Fruit fly (Drosophila melanogaster): ENCODE measurements around the gene CG31248.

The CG31248 gene

DNA sequence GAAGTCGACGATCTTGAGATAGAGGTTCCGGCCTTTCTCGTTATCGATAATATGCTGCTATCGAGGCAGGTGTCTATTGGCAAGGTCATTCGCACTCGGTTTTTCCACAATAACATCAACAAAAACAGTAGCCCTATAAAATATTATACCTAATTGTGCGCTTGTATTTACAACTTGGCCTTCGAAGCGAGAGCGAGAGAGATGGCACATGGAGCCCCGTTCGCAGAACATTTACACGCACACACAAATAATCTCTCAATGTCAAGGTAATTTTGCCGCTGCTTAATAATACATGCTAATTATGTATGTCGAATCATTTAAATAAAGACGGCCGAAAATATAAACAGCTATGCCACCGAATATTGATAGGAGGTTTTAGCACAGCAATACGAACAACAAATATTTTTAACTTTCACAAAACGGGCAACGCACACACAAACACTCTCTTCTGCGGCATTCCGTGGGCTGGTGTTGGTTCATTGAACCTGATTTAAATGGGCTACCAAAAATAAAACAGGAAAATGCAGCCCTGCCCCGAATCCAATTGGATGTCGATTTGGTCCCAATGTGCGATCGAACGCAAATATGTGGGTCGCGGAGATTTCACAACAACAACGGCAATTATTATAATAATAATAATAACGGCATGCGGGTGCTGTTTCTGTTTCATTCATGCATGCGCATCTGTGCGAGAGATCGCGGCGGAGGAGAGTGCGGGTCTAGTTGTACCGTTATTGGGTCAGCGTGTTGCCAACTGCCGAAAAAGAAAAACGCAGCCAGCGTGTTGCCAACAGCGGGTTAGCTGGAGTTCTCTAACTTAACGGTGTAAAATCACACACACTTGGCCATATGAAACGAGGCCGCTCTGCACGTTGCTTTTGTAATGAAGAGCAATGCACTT, 6.7 kb upstream of the CG31248 start (continued):
- no peak for TF ChIP-seq jigr1 (GFP tag; IDR thresholded peaks at IDR 0.05)
- TF ChIP-seq CG30431 (GFP tag; optimal IDR thresholded peaks at IDR 0.05): no peak
- no peak for TF ChIP-seq ro (GFP tag; IDR thresholded peaks at IDR 0.05)
- TF ChIP-seq cwo (GFP tag; optimal IDR thresholded peaks at IDR 0.05): peak; percentile 1
- no peak for TF ChIP-seq grn (GFP tag; optimal IDR thresholded peaks at IDR 0.05)
- no peak for TF ChIP-seq Rx (GFP tag; IDR thresholded peaks at IDR 0.05)
- TF ChIP-seq Sry-β (GFP tag; optimal IDR thresholded peaks at IDR 0.05): no peak
- TF ChIP-seq corto (GFP tag; optimal IDR thresholded peaks at IDR 0.05): no peak
- peak; percentile 26 for TF ChIP-seq CG2116 (GFP tag; optimal IDR thresholded peaks at IDR 0.05)
- TF ChIP-seq ATbp (GFP tag; optimal IDR thresholded peaks at IDR 0.05): no peak
- no peak for TF ChIP-seq amos (GFP tag; IDR thresholded peaks at IDR 0.05; ENCODE audit: partially characterized antibody)
- TF ChIP-seq aop (GFP tag; IDR thresholded peaks at IDR 0.05): no peak
- TF ChIP-seq CoRest (tag; optimal IDR thresholded peaks at IDR 0.05): no peak
- TF ChIP-seq HHEX (GFP tag; optimal IDR thresholded peaks at IDR 0.05): no peak
- TF ChIP-seq CHES-1-like (GFP tag; optimal IDR thresholded peaks at IDR 0.05): no peak
- no peak for TF ChIP-seq CG6854 (GFP tag; optimal IDR thresholded peaks at IDR 0.05)
- no peak for TF ChIP-seq ems (GFP tag; optimal IDR thresholded peaks at IDR 0.05)
- TF ChIP-seq CG9609 (GFP tag; optimal IDR thresholded peaks at IDR 0.05): no peak
- TF ChIP-seq Hmr (GFP tag; optimal IDR thresholded peaks at IDR 0.05): no peak
- TF ChIP-seq gsb (GFP tag; IDR thresholded peaks at IDR 0.05): no peak
- TF ChIP-seq repo (GFP tag; optimal IDR thresholded peaks at IDR 0.05): no peak
- no peak for TF ChIP-seq CG14965 (GFP tag; optimal IDR thresholded peaks at IDR 0.05; ENCODE audit: borderline replicate concordance)
- TF ChIP-seq tin (GFP tag; optimal IDR thresholded peaks at IDR 0.05): no peak
- peak; percentile 67; the same call in 2 of the 3 replicates for TF ChIP-seq sr (GFP tag; IDR thresholded peaks at IDR 0.05)
- no peak for TF ChIP-seq YL-1 (GFP tag; optimal IDR thresholded peaks at IDR 0.05)
- TF ChIP-seq Deaf1 (tag; optimal IDR thresholded peaks at IDR 0.05): no peak
- no peak for TF ChIP-seq btn (GFP tag; optimal IDR thresholded peaks at IDR 0.05)
- TF ChIP-seq CG2712 (tag; optimal IDR thresholded peaks at IDR 0.05): no peak
- TF ChIP-seq wek (GFP tag; optimal IDR thresholded peaks at IDR 0.05): no peak
- TF ChIP-seq CG17186 (GFP tag; optimal IDR thresholded peaks at IDR 0.05): no peak
- 0 out of 3 replicates have a peak, but pooled peaks have one; percentile 15 for TF ChIP-seq row (GFP tag; IDR thresholded peaks at IDR 0.05)
- no peak for TF ChIP-seq CG7786 (GFP tag; optimal IDR thresholded peaks at IDR 0.05)
- TF ChIP-seq CG42726 (GFP tag; IDR thresholded peaks at IDR 0.05; ENCODE audit: partially characterized antibody): no peak
- TF ChIP-seq Hr78 (GFP tag; optimal IDR thresholded peaks at IDR 0.05): peak in 1 of 2 experiments; percentile 8
- TF ChIP-seq CG8359 (GFP tag; optimal IDR thresholded peaks at IDR 0.05; ENCODE audit: borderline replicate concordance): no peak
- no peak for TF ChIP-seq CG30020 (tag; optimal IDR thresholded peaks at IDR 0.05)
- TF ChIP-seq CG5180 (GFP tag; optimal IDR thresholded peaks at IDR 0.05): no peak
- TF ChIP-seq hb (GFP tag; IDR thresholded peaks at IDR 0.05; ENCODE audit: partially characterized antibody): no peak

DNA sequence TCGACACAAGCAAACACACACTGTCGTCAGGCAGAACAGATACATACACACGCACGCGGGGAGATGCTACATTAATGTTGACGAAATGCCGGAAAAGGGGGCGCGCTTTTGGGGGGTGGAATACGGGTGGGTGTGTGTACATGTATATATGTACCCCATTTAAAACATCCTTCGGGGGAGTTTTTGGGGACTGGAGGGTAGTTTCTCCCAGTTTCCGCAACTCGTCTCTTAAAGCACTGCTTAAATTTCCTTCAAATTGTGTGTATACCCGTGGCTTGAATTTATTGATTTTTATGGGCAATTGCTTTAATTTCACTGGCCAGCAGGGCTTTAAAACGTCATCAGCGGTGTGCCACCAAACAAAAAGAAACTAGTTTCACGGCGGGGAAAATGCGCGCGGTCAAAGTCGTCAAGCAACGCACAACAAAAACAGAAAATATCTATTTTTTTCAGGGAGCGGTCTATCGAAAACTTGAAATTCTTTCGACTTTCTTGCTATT, 6.0 kb upstream of the CG31248 start:
- TF ChIP-seq onecut (GFP tag; IDR thresholded peaks at IDR 0.05) (peak; percentile 97), HLH4C (GFP tag; IDR thresholded peaks at IDR 0.05; ENCODE audit: partially characterized antibody) (peak; percentile 10; the same call in 1 of the 3 replicates), CG32532 (GFP tag; IDR thresholded peaks at IDR 0.05) (no peak), seq (GFP tag; IDR thresholded peaks at IDR 0.05) (0 out of 2 replicates have a peak, but pooled peaks have one; percentile 12), crol (GFP tag; IDR thresholded peaks at IDR 0.05) (peak; percentile 63), caup (GFP tag; optimal IDR thresholded peaks at IDR 0.05; ENCODE audit: severe bottlenecking) (no peak), Med (GFP tag) (peak; percentile 51), abd-A (tag; optimal IDR thresholded peaks at IDR 0.05) (peak; percentile 4), ttk (GFP tag; IDR thresholded peaks at IDR 0.05) (peak; percentile 36; the same call in 1 of the 2 replicates), pita (GFP tag; optimal IDR thresholded peaks at IDR 0.05) (no peak), CG32767 (GFP tag; IDR thresholded peaks at IDR 0.05) (peak; percentile 74; the same call in 1 of the 2 replicates), kni (GFP tag; optimal IDR thresholded peaks at IDR 0.05) (peak; percentile 85)

All from whole organism, embryonic.